Worm (Caenorhabditis elegans): ENCODE results near the gene ogt-1.
A peak's percentile ranks its signal among the peaks of the same experiment; 100 is the strongest.

Gene ogt-1

DNA sequence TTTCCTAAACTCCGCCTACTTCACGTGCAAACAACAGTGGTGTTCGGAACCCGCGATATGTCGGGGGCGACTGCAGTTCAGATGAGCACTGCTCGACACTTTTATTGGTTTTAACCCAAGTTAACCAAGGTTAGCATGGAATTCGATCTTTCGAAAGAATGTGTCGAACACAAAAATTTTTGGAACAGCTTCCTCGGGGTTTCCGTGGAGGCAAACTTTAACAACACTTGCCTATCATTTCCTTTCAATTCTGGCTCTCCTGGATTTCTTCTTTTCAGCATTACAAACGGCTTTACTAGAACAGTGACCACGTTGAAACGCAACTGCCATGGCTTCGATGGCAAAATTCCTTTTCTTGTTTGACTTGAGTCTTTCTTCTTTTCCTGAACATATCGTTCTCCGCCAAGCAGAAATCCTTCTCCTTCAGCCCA, 12.3 kb downstream of the ogt-1 start (continued):
- TF ChIP-seq daf-19 (GFP tag; conservative IDR thresholded peaks at IDR 0.05), result no peak; the same call in 1 of the 2 replicates
- TF ChIP-seq lin-15B (tag; optimal IDR thresholded peaks at IDR 0.05), result peak; percentile 28
- TF ChIP-seq ceh-28 (tag; optimal IDR thresholded peaks at IDR 0.05), result no peak
- TF ChIP-seq Y5F2A.4 (GFP tag; optimal IDR thresholded peaks at IDR 0.05), result peak; percentile 61
- TF ChIP-seq aha-1 (tag), result peak; percentile 65
- peak; percentile 84; the same call in 1 of the 2 replicates for TF ChIP-seq mdt-29 (GFP tag; IDR thresholded peaks at IDR 0.05)
- TF ChIP-seq ces-1 (GFP tag; optimal IDR thresholded peaks at IDR 0.05), result no peak
- no peak for TF ChIP-seq dmd-8 (GFP tag; IDR thresholded peaks at IDR 0.05)
- no peak for TF ChIP-seq nhr-25 (tag; optimal IDR thresholded peaks at IDR 0.05; ENCODE audit: borderline replicate concordance, insufficient read depth)
- no peak for TF ChIP-seq lim-7 (GFP tag; IDR thresholded peaks at IDR 0.05)
- no peak for TF ChIP-seq F44E2.7 (GFP tag; IDR thresholded peaks at IDR 0.05)
- no peak for TF ChIP-seq fkh-10 (GFP tag; optimal IDR thresholded peaks at IDR 0.05)
- TF ChIP-seq madf-9 (GFP tag; conservative IDR thresholded peaks at IDR 0.05), result peak; percentile 12; the same call in 1 of the 2 replicates
- no peak for TF ChIP-seq mxl-2 (GFP tag; conservative IDR thresholded peaks at IDR 0.05)
- peak; percentile 70 for TF ChIP-seq dmd-6 (GFP tag; IDR thresholded peaks at IDR 0.05)
- TF ChIP-seq spr-3 (GFP tag; optimal IDR thresholded peaks at IDR 0.05), result peak; percentile 52

DNA sequence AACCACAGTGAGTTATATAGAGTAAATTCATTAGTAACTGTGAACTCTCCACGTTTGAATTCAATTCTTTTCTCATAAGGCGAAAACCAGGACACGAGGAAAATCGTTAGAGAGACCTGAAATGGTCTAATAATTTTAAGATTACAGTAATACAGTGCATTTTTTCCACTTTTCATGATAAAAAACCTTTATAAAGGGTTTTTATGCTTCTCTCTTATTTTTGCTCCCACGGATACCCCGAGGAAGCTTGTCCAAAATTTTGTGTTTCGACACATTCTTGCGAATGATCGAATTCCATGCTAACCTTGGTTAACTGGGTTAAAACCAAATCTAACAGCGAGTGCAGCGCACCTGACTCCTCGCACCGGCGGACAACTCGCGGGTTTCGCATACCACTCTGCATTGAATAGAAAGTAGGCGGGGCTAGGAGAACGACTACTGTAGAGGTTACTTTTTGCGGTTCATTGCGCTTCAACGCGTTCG, 13.3 kb downstream of the ogt-1 start:
- TF ChIP-seq F37D6.2 (tag; optimal IDR thresholded peaks at IDR 0.05) (no peak), mes-2 (tag; optimal IDR thresholded peaks at IDR 0.05; ENCODE audit: poor library complexity, severe bottlenecking) (peak; percentile 71), Y48G9A.11 (GFP tag; IDR thresholded peaks at IDR 0.05) (peak; percentile 68), duxl-1 (tag; optimal IDR thresholded peaks at IDR 0.05; ENCODE audit: poor library complexity) (peak; percentile 23), dpl-1 (GFP tag; optimal IDR thresholded peaks at IDR 0.05) (peak; percentile 12), aha-1 (tag) (peak; percentile 79), daf-8 (GFP tag; IDR thresholded peaks at IDR 0.05) (no peak), F10B5.3 (tag; optimal IDR thresholded peaks at IDR 0.05) (peak; percentile 24), tra-1 (GFP tag; IDR thresholded peaks at IDR 0.05) (no peak), snpc-4 (tag; optimal IDR thresholded peaks at IDR 0.05) (peak; percentile 82), lin-38 (GFP tag; IDR thresholded peaks at IDR 0.05) (peak; percentile 56), mdt-29 (GFP tag; IDR thresholded peaks at IDR 0.05) (peak; percentile 80), unc-130 (GFP tag; optimal IDR thresholded peaks at IDR 0.05) (peak; percentile 35), hlh-11 (tag; optimal IDR thresholded peaks at IDR 0.05) (peak; percentile 33), dmd-8 (GFP tag; IDR thresholded peaks at IDR 0.05) (peak; percentile 68; the same call in 1 of the 2 replicates), jun-1 (tag; optimal IDR thresholded peaks at IDR 0.05) (no peak), T26A8.4 (GFP tag; IDR thresholded peaks at IDR 0.05) (peak; percentile 88), hlh-30 (tag; optimal IDR thresholded peaks at IDR 0.05; ENCODE audit: insufficient read depth) (peak; percentile 32), dve-1 (tag; optimal IDR thresholded peaks at IDR 0.05; ENCODE audit: insufficient read depth) (peak; percentile 28), daf-16 (GFP tag; optimal IDR thresholded peaks at IDR 0.05) (no peak), daf-16 (tag; optimal IDR thresholded peaks at IDR 0.05) (peak; percentile 25), lsy-2 (tag; optimal IDR thresholded peaks at IDR 0.05) (peak in 1 of 2 experiments; percentile 56), F49E8.2 (tag; optimal IDR thresholded peaks at IDR 0.05; ENCODE audit: borderline replicate concordance) (peak; percentile 66), arid-1 (GFP tag; conservative IDR thresholded peaks at IDR 0.05) (peak; percentile 53), egl-43 (GFP tag; IDR thresholded peaks at IDR 0.05) (peak; percentile 60; the same call in 1 of the 2 replicates), unc-62 (GFP tag; optimal IDR thresholded peaks at IDR 0.05 in 1 of 2) (no peak), unc-62 (tag; optimal IDR thresholded peaks at IDR 0.05) (no peak), nhr-102 (tag; optimal IDR thresholded peaks at IDR 0.05) (peak; percentile 57), ama-1 (optimal IDR thresholded peaks at IDR 0.05) (peak; percentile 69), snpc-1.2 (GFP tag; IDR thresholded peaks at IDR 0.05) (peak; percentile 50; the same call in 1 of the 2 replicates), nhr-41 (GFP tag; IDR thresholded peaks at IDR 0.05) (no peak), daf-19 (GFP tag; conservative IDR thresholded peaks at IDR 0.05) (0 out of 2 replicates have a peak, but pooled peaks have one; percentile 34)
